Worm (Caenorhabditis elegans): Measurements from ENCODE around the gene W03C9.5.

The W03C9.5 gene

DNA sequence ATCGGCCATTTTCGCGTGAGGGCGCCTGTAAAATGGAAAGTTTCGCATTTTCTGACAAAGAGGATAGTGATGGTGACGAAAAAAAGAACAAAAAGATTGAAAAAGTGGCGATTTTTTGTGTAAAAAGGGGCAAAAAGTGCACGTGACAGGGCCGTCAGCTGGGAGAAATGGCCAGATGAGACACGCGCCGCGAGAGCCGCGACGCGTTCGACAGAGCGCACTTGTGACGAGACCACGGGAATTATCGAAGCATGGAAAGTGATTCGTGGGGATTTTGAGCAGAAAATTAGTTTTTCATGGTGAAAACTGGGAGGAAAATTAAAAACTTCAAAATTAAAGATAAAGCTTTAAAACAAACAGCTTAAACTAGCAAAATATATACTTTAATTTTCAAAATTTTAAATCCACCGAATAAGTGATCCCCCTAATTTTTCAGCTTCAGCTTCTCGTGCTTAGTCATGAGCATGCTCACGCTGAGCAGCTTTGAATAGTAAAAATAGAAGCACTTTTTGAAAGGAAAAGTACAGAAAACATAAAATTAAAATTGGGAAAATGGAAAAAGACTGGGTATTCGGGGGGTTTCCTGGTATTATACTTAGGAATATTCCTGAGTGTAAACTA, at the start of gene W03C9.5:
Gene W03C9.5 (minus strand): TSS at position 38 of the 621 bp plus-strand sequence.
- TF ChIP-seq W03F9.2 (tag; optimal IDR thresholded peaks at IDR 0.05): peak; percentile 92
- peak; percentile 73 for TF ChIP-seq him-1 (tag; optimal IDR thresholded peaks at IDR 0.05)
- TF ChIP-seq dao-5 (tag; optimal IDR thresholded peaks at IDR 0.05): no peak

DNA sequence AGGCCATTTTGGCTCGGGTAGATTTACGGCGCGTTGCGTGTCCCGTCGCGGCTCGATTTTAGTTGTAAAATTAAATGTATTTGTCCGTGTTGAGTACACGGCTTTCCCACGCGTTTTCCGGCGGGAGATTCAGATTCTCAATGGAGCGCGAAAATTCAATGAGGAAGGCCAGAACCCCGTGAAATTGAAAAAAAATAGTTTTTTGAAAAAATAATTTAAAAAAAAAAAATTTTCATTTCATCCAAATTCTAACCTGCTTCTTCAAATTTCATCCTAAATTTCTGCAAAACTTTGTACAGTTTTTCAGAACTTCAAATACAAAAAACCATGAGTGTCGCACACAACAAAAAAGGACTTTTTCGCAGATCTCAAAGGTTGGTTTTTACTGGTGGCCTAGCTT, 41.4 kb upstream of the W03C9.5 start, which contains the start of gene glb-29:
Gene glb-29 (plus strand): TSS at position 301 of the 400 bp plus-strand sequence.
- no peak for TF ChIP-seq dao-5 (tag; optimal IDR thresholded peaks at IDR 0.05)
- TF ChIP-seq W03F9.2 (tag; optimal IDR thresholded peaks at IDR 0.05): no peak
- no peak for TF ChIP-seq him-1 (tag; optimal IDR thresholded peaks at IDR 0.05)

DNA sequence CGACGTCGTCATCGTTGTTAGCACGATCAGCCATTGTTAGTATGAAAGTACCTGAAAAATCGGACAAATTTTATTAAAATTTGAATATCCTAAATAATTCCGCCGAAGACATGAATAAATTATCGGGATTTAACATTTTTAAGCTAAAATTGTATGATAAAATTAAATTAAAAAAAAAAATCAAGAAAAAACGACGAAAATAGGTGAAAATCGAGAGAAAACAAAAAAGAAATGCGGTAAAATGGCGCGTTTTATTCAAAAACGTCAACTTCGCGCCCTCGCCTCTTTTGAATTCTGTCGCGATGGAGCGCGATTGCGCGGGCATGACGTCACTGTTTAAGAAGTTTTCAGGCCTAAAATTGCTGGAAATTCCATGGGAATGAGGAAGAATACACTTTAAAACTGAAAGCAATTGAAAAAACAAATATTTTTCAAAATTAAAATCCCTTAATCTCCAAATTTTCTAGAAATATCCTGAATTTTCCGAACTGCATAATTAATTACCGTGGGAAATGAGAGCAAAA, 39.3 kb upstream of the W03C9.5 start, which contains the start of gene mcm-2:
Gene mcm-2 (minus strand): TSS at position 51 of the 524 bp plus-strand sequence.
- TF ChIP-seq dao-5 (tag; optimal IDR thresholded peaks at IDR 0.05) (no peak), W03F9.2 (tag; optimal IDR thresholded peaks at IDR 0.05) (peak; percentile 70), him-1 (tag; optimal IDR thresholded peaks at IDR 0.05) (no peak)

DNA sequence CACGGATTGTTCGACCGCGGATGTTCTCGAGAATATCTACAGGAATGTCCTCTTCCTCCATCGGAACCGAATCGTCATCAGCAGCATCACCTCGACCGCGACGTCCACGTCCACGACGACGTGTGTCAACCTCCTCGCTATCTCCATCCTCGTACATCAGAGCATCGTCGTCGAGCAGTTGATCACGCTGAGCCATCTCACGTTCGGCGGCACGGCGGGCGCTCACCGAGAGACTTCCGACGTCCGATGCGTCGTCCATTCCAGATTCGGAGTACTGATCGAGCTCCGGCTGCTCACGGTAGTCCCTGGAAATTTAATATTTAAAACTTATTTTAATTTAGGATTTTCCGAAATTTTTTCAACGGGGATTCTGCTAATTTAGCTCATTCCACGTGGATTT, 38.6 kb upstream of the W03C9.5 start:
- TF ChIP-seq him-1 (tag; optimal IDR thresholded peaks at IDR 0.05) (no peak), W03F9.2 (tag; optimal IDR thresholded peaks at IDR 0.05) (no peak), dao-5 (tag; optimal IDR thresholded peaks at IDR 0.05) (no peak)

DNA sequence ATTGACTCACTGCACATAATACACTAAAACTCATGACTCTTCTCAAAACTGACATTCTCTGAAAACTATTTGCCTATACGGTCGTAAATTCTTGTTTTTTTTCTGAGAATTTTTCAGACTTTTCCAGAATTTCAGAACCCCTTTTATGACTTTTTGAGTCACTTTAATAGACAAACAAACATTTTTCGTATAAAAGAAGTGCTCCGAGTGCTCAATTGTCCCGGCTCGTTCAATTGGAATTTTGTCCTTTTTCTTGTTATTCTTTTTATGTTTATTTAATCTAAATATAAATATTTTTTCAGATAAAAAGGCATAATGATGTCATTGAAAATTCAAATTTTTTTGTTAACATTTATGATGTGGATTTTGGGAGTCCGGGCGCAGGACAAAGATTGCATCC, 31.6 kb upstream of the W03C9.5 start, which contains the start of gene Y17G7B.23:
Gene Y17G7B.23 (plus strand): TSS at position 301 of the 400 bp plus-strand sequence.
- no peak for TF ChIP-seq dao-5 (tag; optimal IDR thresholded peaks at IDR 0.05)
- no peak for TF ChIP-seq him-1 (tag; optimal IDR thresholded peaks at IDR 0.05)
- no peak for TF ChIP-seq W03F9.2 (tag; optimal IDR thresholded peaks at IDR 0.05)

DNA sequence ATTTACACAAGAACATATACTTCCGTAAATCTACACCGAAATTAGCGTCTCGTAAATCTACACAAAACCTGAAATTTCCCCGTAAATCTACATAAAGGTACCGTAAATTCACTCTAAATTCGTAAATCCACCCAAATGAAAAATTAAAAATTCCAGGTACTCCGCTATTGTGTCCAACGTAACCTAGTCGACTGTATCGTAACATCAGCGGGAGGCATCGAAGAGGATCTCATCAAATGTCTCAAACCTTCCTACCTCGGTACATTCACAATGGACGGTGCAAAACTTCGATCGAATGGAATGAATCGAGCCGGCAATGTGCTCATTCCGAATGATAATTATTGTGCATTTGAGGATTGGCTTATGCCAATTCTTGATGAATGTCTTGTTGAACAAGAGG, 27.6 kb upstream of the W03C9.5 start:
- TF ChIP-seq W03F9.2 (tag; optimal IDR thresholded peaks at IDR 0.05) (no peak), him-1 (tag; optimal IDR thresholded peaks at IDR 0.05) (no peak)

DNA sequence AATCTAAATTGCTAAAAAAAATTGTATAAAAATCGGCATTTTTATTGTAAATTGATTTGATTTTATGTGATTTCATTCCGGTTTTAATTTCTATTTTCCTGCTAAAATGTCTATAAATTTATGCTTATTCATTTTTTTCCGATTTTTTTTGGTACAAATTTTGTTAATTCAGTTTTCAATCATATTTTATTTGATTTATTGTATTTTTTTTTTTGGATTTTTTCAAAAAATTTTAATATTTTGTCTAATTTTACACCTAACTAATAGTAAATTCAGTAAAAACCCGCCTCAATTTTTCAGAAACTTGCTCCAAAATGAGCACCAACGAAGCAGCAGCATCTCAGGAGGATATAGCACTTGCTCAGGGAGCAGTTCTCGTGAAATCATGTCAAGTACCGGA, 25.4 kb upstream of the W03C9.5 start, which contains the start of gene dhps-1:
Gene dhps-1 (plus strand): TSS at position 301 of the 400 bp plus-strand sequence.
- TF ChIP-seq W03F9.2 (tag; optimal IDR thresholded peaks at IDR 0.05) (no peak), him-1 (tag; optimal IDR thresholded peaks at IDR 0.05) (no peak), dao-5 (tag; optimal IDR thresholded peaks at IDR 0.05) (no peak)

DNA sequence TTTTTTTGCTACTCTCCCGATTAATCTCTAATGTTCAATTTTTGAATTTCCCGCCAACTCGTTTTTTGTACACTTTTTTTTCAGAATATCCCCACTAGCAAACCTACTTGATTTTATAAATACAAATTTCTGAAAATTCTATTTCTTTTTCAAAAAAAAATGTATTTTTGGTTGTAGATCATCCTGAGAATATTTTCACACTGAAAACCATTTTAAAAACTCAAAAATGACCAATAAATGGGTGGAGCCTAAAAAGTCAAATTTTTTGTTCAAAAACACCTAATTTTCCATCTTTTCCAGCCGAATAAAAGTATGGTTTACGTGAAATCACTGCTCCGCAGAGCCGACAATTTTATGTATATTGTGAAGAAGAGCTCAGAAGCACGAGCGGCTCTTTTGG, 21.4 kb upstream of the W03C9.5 start, which contains the start of gene Y17G7B.3:
Gene Y17G7B.3 (plus strand): TSS at position 301 of the 400 bp plus-strand sequence.
- TF ChIP-seq him-1 (tag; optimal IDR thresholded peaks at IDR 0.05) (no peak), W03F9.2 (tag; optimal IDR thresholded peaks at IDR 0.05) (no peak), dao-5 (tag; optimal IDR thresholded peaks at IDR 0.05) (no peak)

DNA sequence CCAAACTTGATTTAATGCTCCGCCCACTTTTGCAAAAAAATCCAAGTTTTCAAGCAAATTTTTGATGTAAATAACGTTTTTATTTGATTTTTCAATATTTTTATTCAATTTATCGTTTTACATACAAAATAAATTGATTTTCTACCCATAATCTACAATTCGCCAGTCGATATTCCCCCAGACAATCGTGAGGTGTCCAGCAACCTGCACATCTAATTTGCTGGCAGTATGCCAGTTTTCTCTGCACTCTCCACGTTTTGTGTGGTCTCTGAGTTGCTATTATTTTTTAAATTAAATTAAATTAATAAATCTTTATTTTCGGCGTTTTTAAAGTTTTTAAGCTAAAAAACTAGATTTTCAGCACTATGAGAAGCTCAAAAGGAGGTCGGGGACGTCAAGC, 12.8 kb upstream of the W03C9.5 start:
- peak; percentile 93 for TF ChIP-seq W03F9.2 (tag; optimal IDR thresholded peaks at IDR 0.05)
- peak; percentile 72 for TF ChIP-seq him-1 (tag; optimal IDR thresholded peaks at IDR 0.05)
- TF ChIP-seq dao-5 (tag; optimal IDR thresholded peaks at IDR 0.05): no peak

DNA sequence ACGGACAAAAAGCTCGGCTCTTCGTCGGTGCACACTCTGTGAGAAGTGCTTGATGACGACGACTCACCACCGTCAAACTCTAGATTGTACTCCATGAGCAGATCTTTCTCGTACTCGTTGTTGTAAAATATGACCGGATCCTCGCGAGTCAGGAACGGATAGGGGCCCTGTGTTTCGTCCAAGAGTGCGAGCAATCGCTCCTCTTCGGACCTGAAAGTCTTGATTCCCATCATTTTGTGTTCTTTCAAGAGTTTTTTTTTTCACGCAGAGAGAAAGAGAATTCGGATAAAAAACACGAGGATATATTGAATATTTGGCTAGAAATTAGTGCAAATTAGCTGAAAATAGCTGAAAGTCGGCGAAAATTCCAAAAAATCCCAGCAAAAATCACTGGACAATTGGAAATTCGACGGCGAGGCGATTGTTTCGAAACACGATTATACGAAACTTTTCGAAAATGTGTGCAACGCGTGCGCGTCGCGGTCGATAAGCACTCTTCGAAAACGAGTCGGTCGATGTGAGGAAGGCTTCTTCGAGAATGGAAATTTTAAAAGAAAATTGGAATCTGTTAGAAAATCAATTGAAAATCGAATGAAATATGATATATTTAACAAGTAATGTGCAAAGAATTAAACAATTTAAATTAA, 12.2 kb upstream of the W03C9.5 start, which contains the start of the genes ash-2 and Y17G7B.20:
Gene ash-2 (plus strand): TSS at position 390 of the 647 bp plus-strand sequence.
Gene Y17G7B.20 (minus strand): TSS at position 396 of the 647 bp plus-strand sequence.
- TF ChIP-seq dao-5 (tag; optimal IDR thresholded peaks at IDR 0.05) (no peak), W03F9.2 (tag; optimal IDR thresholded peaks at IDR 0.05) (no peak), him-1 (tag; optimal IDR thresholded peaks at IDR 0.05) (no peak)

DNA sequence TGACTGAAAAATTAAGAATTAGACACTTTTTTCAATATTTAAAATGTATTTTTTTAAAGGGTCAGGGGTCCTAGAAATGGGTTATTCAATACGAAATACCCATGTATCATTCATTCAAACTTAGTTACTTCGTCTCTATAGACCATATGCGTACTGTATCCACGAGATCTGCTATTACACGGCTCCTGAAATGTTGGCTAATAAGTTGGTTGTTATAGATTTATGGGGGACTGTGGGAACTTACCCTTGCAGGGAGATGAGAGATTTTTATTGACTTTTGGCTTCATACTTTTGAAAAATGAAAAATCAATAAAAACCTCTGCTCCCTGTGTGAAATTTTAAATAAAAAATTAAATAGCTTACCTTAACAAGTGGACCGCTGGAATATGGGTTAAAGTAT, 11.6 kb upstream of the W03C9.5 start:
- TF ChIP-seq W03F9.2 (tag; optimal IDR thresholded peaks at IDR 0.05) (no peak), dao-5 (tag; optimal IDR thresholded peaks at IDR 0.05) (no peak), him-1 (tag; optimal IDR thresholded peaks at IDR 0.05) (no peak)

DNA sequence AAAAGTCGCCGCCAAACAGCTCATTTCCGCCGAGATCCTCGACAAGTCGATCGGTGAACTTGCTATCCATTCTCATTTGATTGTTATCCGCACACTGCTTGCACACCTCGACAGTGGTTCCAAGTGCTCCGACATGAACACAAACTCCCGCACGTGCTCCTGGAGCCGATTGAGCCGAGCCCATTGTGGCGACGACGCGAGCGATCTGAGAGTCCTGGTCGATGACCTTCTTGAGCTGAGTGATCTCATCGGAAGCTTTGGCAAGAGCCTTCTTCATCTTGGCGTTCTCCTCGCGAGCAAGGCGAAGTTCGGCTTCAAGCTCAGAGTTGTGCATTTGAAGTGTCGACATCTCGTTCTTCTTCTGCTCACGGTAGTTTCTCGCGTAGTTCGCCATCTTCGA, 11.1 kb upstream of the W03C9.5 start:
- TF ChIP-seq him-1 (tag; optimal IDR thresholded peaks at IDR 0.05) (no peak), dao-5 (tag; optimal IDR thresholded peaks at IDR 0.05) (no peak), W03F9.2 (tag; optimal IDR thresholded peaks at IDR 0.05) (no peak)

DNA sequence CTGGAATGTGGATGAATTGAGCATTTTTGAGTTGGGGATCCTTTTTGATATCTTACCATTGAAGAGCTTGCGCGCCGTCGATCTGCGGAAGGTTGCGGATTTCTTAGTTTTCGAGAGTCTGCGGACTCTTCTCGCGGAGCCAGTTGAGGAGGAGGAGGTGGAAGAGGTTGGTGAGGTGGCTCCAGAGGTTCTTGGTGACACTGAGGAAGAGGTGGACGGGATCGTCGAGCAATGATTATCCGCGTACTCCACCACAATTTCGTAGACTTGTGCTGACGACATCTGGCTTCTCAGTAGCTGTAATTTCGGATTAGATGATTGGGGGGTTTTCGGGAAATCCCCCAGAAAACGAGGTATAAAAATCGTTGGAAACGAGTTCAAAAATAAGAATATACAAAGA, 10.0 kb upstream of the W03C9.5 start, which contains the start of gene Y17G7B.21:
Gene Y17G7B.21 (minus strand): TSS at position 299 of the 400 bp plus-strand sequence.
- TF ChIP-seq dao-5 (tag; optimal IDR thresholded peaks at IDR 0.05) (no peak), him-1 (tag; optimal IDR thresholded peaks at IDR 0.05) (no peak), W03F9.2 (tag; optimal IDR thresholded peaks at IDR 0.05) (no peak)

All from whole organism, L4/young adult.